Worm (Caenorhabditis elegans) whole organism, midembryonic: ENCODE measurements around the gene F27E5.3.

Experiments
- T22C8.4 ChIP-seq: fragments of 200-800 bp; sonication (Bioruptor generic); IDR thresholded peaks from 2 replicates; pipeline ENCODE4 v1.3.6; 2022; ENCODE audit warnings: missing genetic modification characterization, missing compliant biosample characterization
- cog-1 ChIP-seq: sonication (generic microtip); optimal IDR thresholded peaks from 2 replicates; lab custom pipeline; 2016; ENCODE audit warnings: missing genetic modification characterization, missing compliant biosample characterization
- flt-1 ChIP-seq: fragments of 200-800 bp; sonication (Bioruptor generic); IDR thresholded peaks from 2 replicates; pipeline ENCODE4 v1.3.6; 2022; ENCODE audit warnings: missing genetic modification characterization, missing compliant biosample characterization
- klf-2 ChIP-seq: fragments of 200-800 bp; sonication (Bioruptor generic); conservative IDR thresholded peaks from 2 replicates; pipeline ENCODE4 v1.3.6; 2022; ENCODE audit warnings: missing genetic modification reagents, missing genetic modification characterization, missing compliant biosample characterization
- med-1 ChIP-seq: sonication (generic microtip); optimal IDR thresholded peaks from 2 replicates; lab custom pipeline; 2017; ENCODE audit warnings: missing genetic modification characterization, mild to moderate bottlenecking, missing compliant biosample characterization, antibody characterized with exemption, missing genetic modification reagents; ENCODE audit not compliant: insufficient read depth
- ref-1 ChIP-seq: fragments of 200-800 bp; sonication (Bioruptor generic); conservative IDR thresholded peaks from 2 replicates; pipeline ENCODE4 v1.3.6; 2022; ENCODE audit warnings: missing genetic modification reagents, missing genetic modification characterization, missing compliant biosample characterization
- tab-1 ChIP-seq: fragments of 200-800 bp; sonication (Bioruptor generic); IDR thresholded peaks from 2 replicates; pipeline ENCODE4 v1.3.6; 2022; ENCODE audit warnings: missing genetic modification characterization, missing compliant biosample characterization
- ztf-23 ChIP-seq: fragments of 200-800 bp; sonication (Bioruptor generic); IDR thresholded peaks from 2 replicates; pipeline ENCODE4 v1.3.6; 2022; ENCODE audit warnings: missing genetic modification reagents, missing genetic modification characterization, missing compliant biosample characterization
- ztf-29 ChIP-seq: fragments of 200-800 bp; sonication (Bioruptor generic); IDR thresholded peaks from 2 replicates; pipeline ENCODE4 v1.3.6; 2022; ENCODE audit warnings: missing genetic modification reagents, missing genetic modification characterization, missing compliant biosample characterization

The F27E5.3 gene

DNA sequence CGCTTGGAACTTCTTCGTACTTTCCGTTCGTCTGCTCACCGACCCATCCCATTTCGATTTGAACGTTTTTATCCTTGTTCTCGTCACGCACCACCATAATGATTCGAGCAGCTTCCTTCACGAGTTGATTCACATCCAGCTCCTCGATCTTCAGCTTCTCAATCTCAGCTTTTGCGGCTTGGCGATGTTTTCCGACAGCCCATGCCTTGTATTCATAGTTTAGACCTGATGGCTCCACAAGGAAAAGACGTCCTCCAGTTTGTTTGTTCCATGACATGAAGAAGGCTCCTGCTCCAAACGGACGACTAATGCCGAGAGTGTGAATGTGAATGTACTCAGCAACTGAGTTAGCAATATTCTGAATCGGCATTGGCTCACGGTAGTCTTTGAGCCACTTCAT lies 44.9 kb downstream of the F27E5.3 start:
- TF ChIP-seq T22C8.4 (GFP tag; lab: Robert Waterston, UW) (no peak), tab-1 (GFP tag; lab: Robert Waterston, UW) (no peak), klf-2 (GFP tag; lab: Robert Waterston, UW) (no peak), med-1 (no peak), ref-1 (GFP tag; lab: Robert Waterston, UW) (no peak), flt-1 (no peak), ztf-23 (GFP tag; lab: Robert Waterston, UW) (no peak), ztf-29 (no peak), cog-1 (tag; lab: Kevin White, UChicago) (no peak)

DNA sequence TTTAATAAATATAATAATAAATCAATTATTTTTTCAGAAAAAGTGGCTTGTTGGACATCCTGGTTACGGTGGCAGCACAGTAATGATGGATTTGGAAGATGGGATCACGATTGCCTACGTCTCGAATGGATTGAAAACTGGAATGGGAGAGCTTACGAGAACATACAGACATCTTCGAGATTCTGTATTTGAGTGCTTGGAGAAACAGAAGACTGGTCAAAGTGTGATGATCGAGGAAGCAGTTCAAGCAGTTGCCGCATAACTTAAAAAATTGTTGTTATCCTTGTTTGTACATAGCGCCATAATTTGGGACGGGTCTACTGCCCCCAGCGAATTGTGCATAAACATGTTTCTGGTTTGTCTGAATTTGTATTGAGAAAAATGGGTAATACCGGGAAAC lies 45.6 kb downstream of the F27E5.3 start:
- TF ChIP-seq ztf-29 (no peak), cog-1 (tag; lab: Kevin White, UChicago) (no peak), ztf-23 (GFP tag; lab: Robert Waterston, UW) (no peak), T22C8.4 (GFP tag; lab: Robert Waterston, UW) (no peak), ref-1 (GFP tag; lab: Robert Waterston, UW) (no peak), tab-1 (GFP tag; lab: Robert Waterston, UW) (no peak), flt-1 (no peak), klf-2 (GFP tag; lab: Robert Waterston, UW) (no peak), med-1 (no peak)

DNA sequence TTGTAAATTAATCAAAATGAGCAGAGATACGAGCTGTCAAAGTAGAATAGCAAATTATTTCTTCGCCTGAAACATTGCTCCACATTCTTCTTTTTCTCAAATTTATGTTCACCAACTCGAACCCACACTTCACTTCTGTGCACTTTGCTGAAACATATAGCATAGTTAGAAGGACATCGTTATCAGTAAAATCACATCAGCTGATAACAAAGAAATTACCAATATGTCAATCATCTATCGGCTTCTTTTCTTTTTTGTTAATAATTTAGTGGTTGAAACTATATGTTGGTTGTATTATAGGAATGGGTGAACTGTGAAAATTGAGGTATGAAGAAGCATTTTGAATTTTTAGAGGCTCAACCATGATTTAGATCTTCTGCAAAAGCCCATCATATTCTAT lies 48.8 kb downstream of the F27E5.3 start:
- TF ChIP-seq cog-1 (tag; lab: Kevin White, UChicago): no peak
- no peak for TF ChIP-seq ref-1 (GFP tag; lab: Robert Waterston, UW)
- TF ChIP-seq klf-2 (GFP tag; lab: Robert Waterston, UW): no peak
- no peak for TF ChIP-seq med-1
- TF ChIP-seq flt-1: no peak
- TF ChIP-seq T22C8.4 (GFP tag; lab: Robert Waterston, UW): no peak
- TF ChIP-seq ztf-23 (GFP tag; lab: Robert Waterston, UW): no peak
- no peak for TF ChIP-seq ztf-29
- TF ChIP-seq tab-1 (GFP tag; lab: Robert Waterston, UW): no peak

DNA sequence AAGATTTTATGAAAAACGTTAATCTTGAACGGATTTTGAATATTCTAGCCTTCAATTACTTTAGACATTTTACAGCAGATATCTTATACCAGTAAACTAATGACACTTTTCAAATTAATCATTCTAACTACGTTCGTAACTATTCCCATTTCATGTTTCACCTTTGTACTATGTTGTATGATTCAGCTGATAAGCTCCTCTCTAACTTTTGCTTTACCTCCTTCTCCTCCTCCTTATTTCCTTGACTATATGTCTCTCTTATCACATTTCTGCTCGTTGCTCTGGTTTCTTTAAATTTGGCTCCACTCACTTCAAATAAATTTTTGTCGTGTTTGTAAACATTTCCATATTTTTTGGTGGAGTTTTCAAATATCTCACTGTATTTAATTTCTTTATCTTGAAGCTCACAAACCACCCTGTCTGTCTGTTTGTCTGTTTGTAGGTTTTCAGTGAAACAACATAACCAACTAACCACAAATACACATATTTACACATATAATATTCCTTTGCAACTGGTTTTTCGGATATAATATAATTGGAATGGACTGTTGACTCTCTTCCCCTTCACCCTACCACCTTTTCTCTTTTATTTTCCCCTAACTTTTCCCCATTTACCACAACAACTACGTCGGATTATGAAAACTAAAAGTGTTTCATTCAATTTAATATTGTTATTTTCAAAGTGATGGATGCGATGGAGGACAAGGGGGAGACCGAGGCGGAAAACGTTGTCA lies 49.6 kb downstream of the F27E5.3 start, which contains the start of gene lact-2:
TSS of gene lact-2 (plus strand) at position 684 of the 734 bp plus-strand sequence.
- TF ChIP-seq flt-1 (no peak), med-1 (no peak), ztf-29 (no peak), ztf-23 (GFP tag; lab: Robert Waterston, UW) (no peak), ref-1 (GFP tag; lab: Robert Waterston, UW) (no peak)

DNA sequence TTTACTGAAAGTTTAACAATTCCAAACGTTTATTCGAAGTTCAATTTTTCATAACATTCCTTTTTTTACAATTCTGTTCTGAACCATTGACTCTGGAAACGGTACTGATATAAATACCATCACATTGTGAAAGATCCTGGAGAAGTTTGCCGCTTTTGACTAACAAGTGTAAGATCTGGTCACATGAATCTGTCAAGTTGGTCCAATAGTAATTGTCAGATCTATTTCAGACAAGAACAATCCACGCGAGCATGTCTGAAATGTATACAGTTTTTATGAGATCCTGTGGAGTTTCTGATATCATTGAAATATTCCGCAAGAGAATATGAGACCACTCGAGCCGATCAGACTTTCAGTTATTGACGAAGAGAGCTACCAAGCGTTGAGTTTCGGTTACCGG lies 50.9 kb downstream of the F27E5.3 start:
- no peak for TF ChIP-seq flt-1
